Worm (Caenorhabditis elegans): ENCODE measurements around the gene C32D5.11.

The C32D5.11 gene

ce11 chrII:6344513-6344912 is 10.7 kb downstream of the C32D5.11 start:
- TF ChIP-seq T22C8.4 (GFP tag; IDR thresholded peaks at IDR 0.05) (no peak), ztf-29 (GFP tag; IDR thresholded peaks at IDR 0.05) (no peak), ztf-23 (GFP tag; IDR thresholded peaks at IDR 0.05) (no peak), med-1 (GFP tag; optimal IDR thresholded peaks at IDR 0.05; ENCODE audit: insufficient read depth) (no peak), tab-1 (GFP tag; IDR thresholded peaks at IDR 0.05) (no peak), klf-2 (GFP tag; conservative IDR thresholded peaks at IDR 0.05) (no peak), ref-1 (GFP tag; conservative IDR thresholded peaks at IDR 0.05) (no peak), flt-1 (GFP tag; IDR thresholded peaks at IDR 0.05) (no peak), cog-1 (tag; optimal IDR thresholded peaks at IDR 0.05) (no peak)

DNA sequence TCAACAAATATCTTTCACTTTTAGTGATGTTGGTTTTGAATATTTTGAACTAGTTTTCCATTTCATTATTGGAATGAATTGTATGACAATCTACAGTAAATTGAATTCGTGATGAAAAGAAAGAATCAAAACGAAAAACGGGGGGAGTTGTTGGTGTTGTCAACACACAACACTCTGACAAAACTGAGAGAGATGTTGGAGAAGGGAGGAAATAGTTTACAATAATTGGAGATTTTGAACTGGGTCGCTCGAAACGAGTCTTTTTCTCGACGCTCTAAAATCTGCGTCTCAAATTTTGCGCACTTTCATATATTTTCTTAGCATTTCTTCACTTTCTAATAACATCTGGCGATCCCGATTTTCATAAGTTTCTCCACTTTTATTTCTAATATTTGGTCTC is 11.4 kb downstream of the C32D5.11 start, which contains the start of gene txt-18:
Gene txt-18, plus strand, starts transcription at position 180 of the 400 bp plus-strand sequence.
- TF ChIP-seq cog-1 (tag; optimal IDR thresholded peaks at IDR 0.05) (no peak), ref-1 (GFP tag; conservative IDR thresholded peaks at IDR 0.05) (no peak), flt-1 (GFP tag; IDR thresholded peaks at IDR 0.05) (no peak)

ce11 chrII:6342455-6342854 is 12.8 kb downstream of the C32D5.11 start:
- TF ChIP-seq klf-2 (GFP tag; conservative IDR thresholded peaks at IDR 0.05) (no peak), flt-1 (GFP tag; IDR thresholded peaks at IDR 0.05) (no peak), tab-1 (GFP tag; IDR thresholded peaks at IDR 0.05) (no peak), cog-1 (tag; optimal IDR thresholded peaks at IDR 0.05) (no peak), ztf-23 (GFP tag; IDR thresholded peaks at IDR 0.05) (no peak), ref-1 (GFP tag; conservative IDR thresholded peaks at IDR 0.05) (no peak), T22C8.4 (GFP tag; IDR thresholded peaks at IDR 0.05) (no peak), med-1 (GFP tag; optimal IDR thresholded peaks at IDR 0.05; ENCODE audit: insufficient read depth) (no peak), ztf-29 (GFP tag; IDR thresholded peaks at IDR 0.05) (no peak)

- TF ChIP-seq flt-1 (GFP tag; IDR thresholded peaks at IDR 0.05) (no peak), tab-1 (GFP tag; IDR thresholded peaks at IDR 0.05) (no peak), ref-1 (GFP tag; conservative IDR thresholded peaks at IDR 0.05) (no peak), ztf-23 (GFP tag; IDR thresholded peaks at IDR 0.05) (no peak), T22C8.4 (GFP tag; IDR thresholded peaks at IDR 0.05) (no peak), cog-1 (tag; optimal IDR thresholded peaks at IDR 0.05) (no peak), klf-2 (GFP tag; conservative IDR thresholded peaks at IDR 0.05) (no peak), med-1 (GFP tag; optimal IDR thresholded peaks at IDR 0.05; ENCODE audit: insufficient read depth) (no peak), ztf-29 (GFP tag; IDR thresholded peaks at IDR 0.05) (no peak)
These were observed 14.2 kb downstream of the C32D5.11 start for ce11 chrII:6341076-6341475.

DNA sequence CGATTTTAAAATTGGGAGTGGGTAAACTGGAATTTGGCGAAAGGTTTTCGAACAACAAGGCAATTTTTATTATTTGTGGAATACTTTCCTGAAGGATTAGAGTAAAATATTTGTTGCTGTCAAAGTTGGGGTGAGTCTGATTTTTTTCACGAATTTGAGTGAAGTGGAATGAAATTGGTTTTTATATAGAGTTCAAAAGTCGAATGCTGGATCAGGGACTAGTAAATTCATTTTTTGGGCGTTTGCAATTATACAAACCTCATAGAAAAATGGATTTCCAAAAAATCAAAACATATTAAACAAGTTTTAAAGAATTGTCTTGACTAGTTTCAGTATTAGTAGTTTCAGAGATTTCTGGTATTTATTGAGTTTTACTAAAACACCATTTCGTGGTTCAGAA is 15.3 kb downstream of the C32D5.11 start, which contains the start of gene C32D5.7:
Gene C32D5.7, minus strand, starts transcription at position 101 of the 400 bp plus-strand sequence.
- no peak for TF ChIP-seq T22C8.4 (GFP tag; IDR thresholded peaks at IDR 0.05)
- TF ChIP-seq klf-2 (GFP tag; conservative IDR thresholded peaks at IDR 0.05): no peak
- TF ChIP-seq med-1 (GFP tag; optimal IDR thresholded peaks at IDR 0.05; ENCODE audit: insufficient read depth): no peak
- TF ChIP-seq ztf-29 (GFP tag; IDR thresholded peaks at IDR 0.05): no peak
- no peak for TF ChIP-seq flt-1 (GFP tag; IDR thresholded peaks at IDR 0.05)
- TF ChIP-seq cog-1 (tag; optimal IDR thresholded peaks at IDR 0.05): no peak
- TF ChIP-seq ztf-23 (GFP tag; IDR thresholded peaks at IDR 0.05): no peak

- TF ChIP-seq klf-2 (GFP tag; conservative IDR thresholded peaks at IDR 0.05): no peak
- TF ChIP-seq ztf-29 (GFP tag; IDR thresholded peaks at IDR 0.05): no peak
- no peak for TF ChIP-seq T22C8.4 (GFP tag; IDR thresholded peaks at IDR 0.05)
- no peak for TF ChIP-seq flt-1 (GFP tag; IDR thresholded peaks at IDR 0.05)
- no peak for TF ChIP-seq tab-1 (GFP tag; IDR thresholded peaks at IDR 0.05)
- no peak for TF ChIP-seq ref-1 (GFP tag; conservative IDR thresholded peaks at IDR 0.05)
- TF ChIP-seq cog-1 (tag; optimal IDR thresholded peaks at IDR 0.05): no peak
- TF ChIP-seq med-1 (GFP tag; optimal IDR thresholded peaks at IDR 0.05; ENCODE audit: insufficient read depth): no peak
- TF ChIP-seq ztf-23 (GFP tag; IDR thresholded peaks at IDR 0.05): no peak
These were observed 15.7 kb downstream of the C32D5.11 start for ce11 chrII:6339511-6339910.

- TF ChIP-seq klf-2 (GFP tag; conservative IDR thresholded peaks at IDR 0.05) (no peak), med-1 (GFP tag; optimal IDR thresholded peaks at IDR 0.05; ENCODE audit: insufficient read depth) (no peak), ztf-23 (GFP tag; IDR thresholded peaks at IDR 0.05) (no peak), cog-1 (tag; optimal IDR thresholded peaks at IDR 0.05) (no peak), flt-1 (GFP tag; IDR thresholded peaks at IDR 0.05) (no peak), T22C8.4 (GFP tag; IDR thresholded peaks at IDR 0.05) (no peak), ref-1 (GFP tag; conservative IDR thresholded peaks at IDR 0.05) (no peak), tab-1 (GFP tag; IDR thresholded peaks at IDR 0.05) (no peak), ztf-29 (GFP tag; IDR thresholded peaks at IDR 0.05) (no peak)
These were observed 19.9 kb downstream of the C32D5.11 start, which contains the start of gene C32D5.14 for ce11 chrII:6335358-6335757. Gene C32D5.14 (plus strand): TSS chrII:6335488.

DNA sequence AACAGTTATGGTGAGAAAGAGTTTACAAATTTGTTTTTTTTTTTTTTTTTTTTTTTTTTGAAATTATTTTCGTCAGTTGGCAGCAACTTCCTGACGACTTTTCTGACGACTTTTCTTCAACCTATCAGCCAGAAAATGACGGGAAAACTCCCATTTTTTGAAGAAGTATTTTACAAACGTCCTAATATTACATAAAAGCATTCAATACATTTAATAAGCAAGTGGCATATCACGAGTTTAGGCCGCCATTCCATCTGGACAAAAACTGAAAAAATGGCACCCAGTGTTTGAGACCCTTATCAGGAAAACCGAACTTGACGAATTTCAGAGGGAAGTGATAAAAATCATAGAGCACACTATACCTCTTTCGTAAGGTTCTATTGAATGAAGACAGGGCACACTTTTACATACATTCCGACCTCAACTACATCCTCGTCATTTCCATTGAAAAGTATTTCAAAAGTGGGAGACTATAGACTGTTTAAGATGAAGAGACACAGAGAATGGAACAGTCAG is 20.4 kb downstream of the C32D5.11 start:
- TF ChIP-seq cog-1 (tag; optimal IDR thresholded peaks at IDR 0.05): no peak
- TF ChIP-seq T22C8.4 (GFP tag; IDR thresholded peaks at IDR 0.05): no peak
- TF ChIP-seq ztf-29 (GFP tag; IDR thresholded peaks at IDR 0.05): no peak
- TF ChIP-seq ref-1 (GFP tag; conservative IDR thresholded peaks at IDR 0.05): no peak
- no peak for TF ChIP-seq klf-2 (GFP tag; conservative IDR thresholded peaks at IDR 0.05)
- no peak for TF ChIP-seq ztf-23 (GFP tag; IDR thresholded peaks at IDR 0.05)
- TF ChIP-seq med-1 (GFP tag; optimal IDR thresholded peaks at IDR 0.05; ENCODE audit: insufficient read depth): no peak
- no peak for TF ChIP-seq flt-1 (GFP tag; IDR thresholded peaks at IDR 0.05)
- TF ChIP-seq tab-1 (GFP tag; IDR thresholded peaks at IDR 0.05): no peak

ce11 chrII:6333887-6334286 is 21.4 kb downstream of the C32D5.11 start, which contains the start of gene ttc-39B:
Gene ttc-39B (minus strand): TSS chrII:6333987.
- TF ChIP-seq klf-2 (GFP tag; conservative IDR thresholded peaks at IDR 0.05): no peak
- TF ChIP-seq tab-1 (GFP tag; IDR thresholded peaks at IDR 0.05): no peak
- no peak for TF ChIP-seq cog-1 (tag; optimal IDR thresholded peaks at IDR 0.05)
- no peak for TF ChIP-seq ztf-23 (GFP tag; IDR thresholded peaks at IDR 0.05)
- no peak for TF ChIP-seq med-1 (GFP tag; optimal IDR thresholded peaks at IDR 0.05; ENCODE audit: insufficient read depth)
- TF ChIP-seq ztf-29 (GFP tag; IDR thresholded peaks at IDR 0.05): no peak
- TF ChIP-seq T22C8.4 (GFP tag; IDR thresholded peaks at IDR 0.05): no peak
- no peak for TF ChIP-seq ref-1 (GFP tag; conservative IDR thresholded peaks at IDR 0.05)
- no peak for TF ChIP-seq flt-1 (GFP tag; IDR thresholded peaks at IDR 0.05)

Data from whole organism, midembryonic.